Fruit fly (Drosophila melanogaster) whole organism, prepupa: Measurements from ENCODE around the gene Lsd-2.

ENCODE experiments used
- Blimp-1 ChIP-seq: fragments of 200-800 bp; sonication (Bioruptor generic); optimal IDR thresholded peaks from 3 replicates; lab custom pipeline; 2017; ENCODE audit warnings: missing biosample characterization, missing genetic modification characterization, mild to moderate bottlenecking, moderate library complexity, missing genetic modification reagents
- CG10631 ChIP-seq: fragments of 200-800 bp; sonication (Bioruptor generic); optimal IDR thresholded peaks from 2 replicates; lab custom pipeline; 2016; ENCODE audit warnings: missing biosample characterization, missing genetic modification characterization
- CG10669 ChIP-seq: fragments of 200-800 bp; sonication (Bioruptor generic); optimal IDR thresholded peaks from 3 replicates; lab custom pipeline; 2018; ENCODE audit warnings: missing biosample characterization, mild to moderate bottlenecking, missing genetic modification characterization, moderate library complexity
- CG11294 ChIP-seq: fragments of 200-800 bp; sonication (Bioruptor generic); IDR thresholded peaks from 2 replicates; pipeline ENCODE4 v1.3.6; 2022; ENCODE audit warnings: missing biosample characterization, missing genetic modification characterization
- CG15336 ChIP-seq: fragments of 200-800 bp; sonication (Bioruptor generic); IDR thresholded peaks from 2 replicates; pipeline ENCODE4 v1.3.6; 2022; ENCODE audit warnings: missing biosample characterization, missing genetic modification characterization
- CG1621 ChIP-seq: fragments of 200-800 bp; sonication (Bioruptor generic); optimal IDR thresholded peaks from 3 replicates; lab custom pipeline; 2018; ENCODE audit warnings: missing biosample characterization, mild to moderate bottlenecking, missing genetic modification characterization
- CG16779 ChIP-seq: fragments of 200-800 bp; sonication (Bioruptor generic); optimal IDR thresholded peaks from 3 replicates; lab custom pipeline; 2017; ENCODE audit warnings: missing biosample characterization, mild to moderate bottlenecking, missing genetic modification characterization
- CG3032 ChIP-seq: fragments of 200-800 bp; optimal IDR thresholded peaks from 2 replicates; lab custom pipeline; 2019; ENCODE audit warnings: missing biosample characterization, mild to moderate bottlenecking, missing genetic modification characterization, moderate library complexity
- CG31627 ChIP-seq: fragments of 200-800 bp; sonication (Bioruptor generic); optimal IDR thresholded peaks from 3 replicates; lab custom pipeline; 2016; ENCODE audit warnings: missing biosample characterization, missing genetic modification characterization
- CG34406 ChIP-seq: fragments of 200-800 bp; sonication (Bioruptor generic); optimal IDR thresholded peaks from 3 replicates; lab custom pipeline; 2016; ENCODE audit warnings: missing biosample characterization, missing genetic modification characterization
- CG3919 ChIP-seq: fragments of 200-800 bp; sonication (Bioruptor generic); optimal IDR thresholded peaks from 3 replicates; lab custom pipeline; 2016; ENCODE audit warnings: missing biosample characterization, missing genetic modification characterization
- CG6276 ChIP-seq: fragments of 200-800 bp; sonication (Bioruptor generic); optimal IDR thresholded peaks from 2 replicates; lab custom pipeline; 2017; ENCODE audit warnings: missing biosample characterization, mild to moderate bottlenecking, missing genetic modification characterization
- CG6792 ChIP-seq: fragments of 200-800 bp; sonication (Bioruptor generic); optimal IDR thresholded peaks from 3 replicates; lab custom pipeline; 2016; ENCODE audit warnings: missing biosample characterization, missing genetic modification characterization
- CG6808 ChIP-seq: fragments of 200-800 bp; sonication (Bioruptor generic); optimal IDR thresholded peaks from 3 replicates; lab custom pipeline; 2017; ENCODE audit warnings: missing biosample characterization, missing genetic modification characterization, mild to moderate bottlenecking, moderate library complexity, missing genetic modification reagents
- CG6854 ChIP-seq: fragments of 200-800 bp; sonication (Bioruptor generic); optimal IDR thresholded peaks from 2 replicates; lab custom pipeline; 2017; ENCODE audit warnings: missing biosample characterization, mild to moderate bottlenecking, missing genetic modification characterization
- CG8319 ChIP-seq: fragments of 200-800 bp; sonication (Bioruptor generic); optimal IDR thresholded peaks from 3 replicates; lab custom pipeline; 2016; ENCODE audit warnings: missing biosample characterization, missing genetic modification characterization
- CG8632 ChIP-seq: fragments of 200-800 bp; sonication (Bioruptor generic); optimal IDR thresholded peaks from 3 replicates; lab custom pipeline; 2016; ENCODE audit warnings: missing biosample characterization, missing genetic modification characterization
- CG9139 ChIP-seq: fragments of 200-800 bp; sonication (Bioruptor generic); optimal IDR thresholded peaks from 3 replicates; lab custom pipeline; 2017; ENCODE audit warnings: missing biosample characterization, mild to moderate bottlenecking, missing genetic modification characterization
- Eip78C ChIP-seq: fragments of 200-800 bp; sonication (Bioruptor generic); peaks from one replicate; lab custom pipeline; 2016; ENCODE audit warnings: missing biosample characterization, missing genetic modification characterization
- Eip93F ChIP-seq: fragments of 200-800 bp; sonication (Bioruptor generic); optimal IDR thresholded peaks from 2 replicates; lab custom pipeline; 2016; ENCODE audit warnings: missing biosample characterization, mild to moderate bottlenecking, missing genetic modification characterization
- Ets21C ChIP-seq: fragments of 200-800 bp; sonication (Bioruptor generic); optimal IDR thresholded peaks from 3 replicates; lab custom pipeline; 2016; ENCODE audit warnings: missing biosample characterization, missing genetic modification characterization
- Gug ChIP-seq: fragments of 200-800 bp; sonication (Bioruptor generic); IDR thresholded peaks from 2 replicates; pipeline ENCODE4 v1.3.6; 2022; ENCODE audit warnings: missing biosample characterization, missing genetic modification characterization
- Hr39 ChIP-seq: fragments of 200-800 bp; sonication (Bioruptor generic); optimal IDR thresholded peaks from 2 replicates; lab custom pipeline; 2016; ENCODE audit warnings: missing biosample characterization, missing genetic modification characterization
- Hr4 ChIP-seq: fragments of 200-800 bp; sonication (Bioruptor generic); optimal IDR thresholded peaks from 3 replicates; lab custom pipeline; 2016; ENCODE audit warnings: missing biosample characterization, missing genetic modification characterization
- OdsH ChIP-seq: fragments of 200-800 bp; sonication (Bioruptor generic); optimal IDR thresholded peaks from 3 replicates; lab custom pipeline; 2016; ENCODE audit warnings: missing biosample characterization, missing genetic modification characterization
- Smox ChIP-seq: fragments of 200-800 bp; sonication (Bioruptor generic); optimal IDR thresholded peaks from 3 replicates; lab custom pipeline; 2016; ENCODE audit warnings: missing biosample characterization, missing genetic modification characterization
- Sox102F ChIP-seq: fragments of 200-800 bp; sonication (Bioruptor generic); optimal IDR thresholded peaks from 2 replicates; lab custom pipeline; 2016; ENCODE audit warnings: missing biosample characterization, mild to moderate bottlenecking, missing genetic modification characterization
- Sox15 ChIP-seq: fragments of 200-800 bp; sonication (Bioruptor generic); optimal IDR thresholded peaks from 3 replicates; lab custom pipeline; 2016; ENCODE audit warnings: missing biosample characterization, missing genetic modification characterization
- achi ChIP-seq: fragments of 200-800 bp; sonication (Bioruptor generic); optimal IDR thresholded peaks from 3 replicates; lab custom pipeline; 2016; ENCODE audit warnings: missing biosample characterization, missing genetic modification characterization
- cyc ChIP-seq: fragments of 200-800 bp; sonication (Bioruptor generic); optimal IDR thresholded peaks from 3 replicates; lab custom pipeline; 2016; ENCODE audit warnings: missing biosample characterization, missing genetic modification characterization
- dac ChIP-seq: fragments of 200-800 bp; sonication (Bioruptor generic); optimal IDR thresholded peaks from 2 replicates; lab custom pipeline; 2017; ENCODE audit warnings: missing biosample characterization, mild to moderate bottlenecking, missing genetic modification characterization
- dsx ChIP-seq: fragments of 200-800 bp; optimal IDR thresholded peaks from 3 replicates; lab custom pipeline; 2019; ENCODE audit warnings: missing biosample characterization, mild to moderate bottlenecking, missing genetic modification characterization, moderate library complexity; ENCODE audit not compliant: poor library complexity, severe bottlenecking
- eg ChIP-seq: fragments of 200-800 bp; sonication (Bioruptor generic); IDR thresholded peaks from 3 replicates; pipeline ENCODE4 v1.3.6; 2022; ENCODE audit warnings: missing biosample characterization, missing genetic modification characterization
- esn ChIP-seq: fragments of 200-800 bp; sonication (Bioruptor generic); optimal IDR thresholded peaks from 2 replicates; lab custom pipeline; 2016; ENCODE audit warnings: missing biosample characterization, mild to moderate bottlenecking, missing genetic modification characterization, moderate library complexity
- fd59A ChIP-seq: fragments of 200-800 bp; sonication (Bioruptor generic); optimal IDR thresholded peaks from 2 replicates; lab custom pipeline; 2017; ENCODE audit warnings: missing biosample characterization, mild to moderate bottlenecking, missing genetic modification characterization, missing genetic modification reagents
- fd85E ChIP-seq: fragments of 200-800 bp; sonication (Bioruptor generic); optimal IDR thresholded peaks from 3 replicates; lab custom pipeline; 2016; ENCODE audit warnings: missing biosample characterization, missing genetic modification characterization
- fkh ChIP-seq: fragments of 200-800 bp; sonication (Bioruptor generic); optimal IDR thresholded peaks from 3 replicates; lab custom pipeline; 2017; ENCODE audit warnings: missing biosample characterization, mild to moderate bottlenecking, missing genetic modification characterization, moderate library complexity
- lz ChIP-seq: fragments of 200-800 bp; sonication (Bioruptor generic); optimal IDR thresholded peaks from 3 replicates; lab custom pipeline; 2016; ENCODE audit warnings: missing biosample characterization, missing genetic modification characterization
- net ChIP-seq: fragments of 200-800 bp; sonication (Bioruptor generic); optimal IDR thresholded peaks from 3 replicates; lab custom pipeline; 2016; ENCODE audit warnings: missing biosample characterization, missing genetic modification characterization
- pdm3 ChIP-seq: fragments of 200-800 bp; sonication (Bioruptor generic); optimal IDR thresholded peaks from 3 replicates; lab custom pipeline; 2016; ENCODE audit warnings: missing biosample characterization, missing genetic modification characterization
- salr ChIP-seq, 2 experiments: fragments of 200-800 bp; sonication (Bioruptor generic); optimal IDR thresholded peaks; 3 replicates each; lab custom pipeline; 2016 to 2018; ENCODE audit warnings: missing biosample characterization in 2 of 2, missing genetic modification characterization in 2 of 2, mild to moderate bottlenecking in 1 of 2
- spab ChIP-seq: fragments of 200-800 bp; sonication (Bioruptor generic); optimal IDR thresholded peaks from 2 replicates; lab custom pipeline; 2017; ENCODE audit warnings: missing biosample characterization, mild to moderate bottlenecking, missing genetic modification characterization, missing genetic modification reagents
- ss ChIP-seq, 2 experiments: fragments of 200-800 bp; sonication (Bioruptor generic); optimal IDR thresholded peaks; 2 replicates in 1 of 2; 3 replicates in 1 of 2; lab custom pipeline; 2017 to 2018; ENCODE audit warnings: mild to moderate bottlenecking in 2 of 2, missing biosample characterization in 2 of 2, missing genetic modification characterization in 2 of 2, moderate library complexity in 1 of 2
- svp ChIP-seq: fragments of 200-800 bp; sonication (Bioruptor generic); peaks from one replicate; lab custom pipeline; 2016; ENCODE audit warnings: missing biosample characterization, missing genetic modification characterization
- topi ChIP-seq: fragments of 200-800 bp; sonication (Bioruptor generic); optimal IDR thresholded peaks from 3 replicates; lab custom pipeline; 2016; ENCODE audit warnings: missing biosample characterization, missing genetic modification characterization
- vri ChIP-seq: fragments of 200-800 bp; sonication (Bioruptor generic); optimal IDR thresholded peaks from 3 replicates; lab custom pipeline; 2016; ENCODE audit warnings: missing biosample characterization, mild to moderate bottlenecking, missing genetic modification characterization

Lsd-2 gene

dm6 chrX:15084580-15085138, 8.6 kb upstream of the Lsd-2 start, which contains the start of gene Cox17 (continued):
- peak; percentile 72 for TF ChIP-seq CG6276 (GFP tag; lab: Kevin White, UChicago)
- peak; percentile 48 for TF ChIP-seq dsx
- TF ChIP-seq svp: peak; percentile 93
- peak; percentile 68 for TF ChIP-seq CG1621 (tag; lab: Kevin White, UChicago)
- peak; percentile 10; the same call in 1 of the 2 replicates for TF ChIP-seq Gug (GFP tag; lab: Robert Waterston, UW)
- peak; percentile 44 for TF ChIP-seq dac
- TF ChIP-seq salr (GFP tag; optimal IDR thresholded peaks at IDR 0.05; lab: Kevin White, UChicago): peak in 1 of 2 experiments; percentile 87
- TF ChIP-seq CG3919 (GFP tag; lab: Kevin White, UChicago): peak; percentile 77
- peak; percentile 58 for TF ChIP-seq Blimp-1 (GFP tag; lab: Kevin White, UChicago)
- TF ChIP-seq CG15336 (GFP tag; lab: Robert Waterston, UW): peak; percentile 56
- peak; percentile 64 for TF ChIP-seq vri
- TF ChIP-seq spab: peak; percentile 59
- peak; percentile 84 for TF ChIP-seq Smox
- peak; percentile 76 for TF ChIP-seq CG8632 (GFP tag; lab: Kevin White, UChicago)
- no peak for TF ChIP-seq CG6854
- peak; percentile 79 for TF ChIP-seq pdm3 (GFP tag; lab: Kevin White, UChicago)
- TF ChIP-seq esn (GFP tag; lab: Kevin White, UChicago): peak; percentile 86

dm6 chrX:15082681-15083080, 6.7 kb upstream of the Lsd-2 start, which contains the start of gene CG33178:
Gene CG33178, plus strand, starts transcription at chrX:15082827.
- peak; percentile 16; the same call in 1 of the 3 replicates for TF ChIP-seq eg
- TF ChIP-seq Gug (GFP tag; lab: Robert Waterston, UW): no peak
- TF ChIP-seq svp: no peak
- no peak for TF ChIP-seq Sox15 (GFP tag; lab: Kevin White, UChicago)

dm6 chrX:15080780-15081402, 4.9 kb upstream of the Lsd-2 start, which contains the start of gene CG33177:
Gene CG33177, plus strand, starts transcription at chrX:15081367.
- TF ChIP-seq fd59A (GFP tag; lab: Kevin White, UChicago) (no peak), OdsH (no peak), Hr4 (no peak), cyc (GFP tag; lab: Kevin White, UChicago) (peak; percentile 36), CG15336 (GFP tag; lab: Robert Waterston, UW) (no peak), Blimp-1 (GFP tag; lab: Kevin White, UChicago) (no peak), vri (peak; percentile 37), CG6808 (GFP tag; lab: Kevin White, UChicago) (no peak), lz (GFP tag; lab: Kevin White, UChicago) (peak; percentile 17), CG6792 (no peak), Sox102F (GFP tag; lab: Kevin White, UChicago) (no peak), CG3032 (no peak), CG34406 (GFP tag; lab: Kevin White, UChicago) (no peak), esn (GFP tag; lab: Kevin White, UChicago) (peak; percentile 29), CG31627 (GFP tag; lab: Kevin White, UChicago) (peak; percentile 52), CG8632 (GFP tag; lab: Kevin White, UChicago) (no peak), Eip93F (GFP tag; lab: Kevin White, UChicago) (no peak), svp (peak; percentile 69), topi (peak; percentile 12), Ets21C (GFP tag; lab: Kevin White, UChicago) (no peak), CG16779 (no peak), salr (GFP tag; optimal IDR thresholded peaks at IDR 0.05; lab: Kevin White, UChicago) (no peak), fd85E (GFP tag; lab: Kevin White, UChicago) (no peak), Hr39 (GFP tag; lab: Kevin White, UChicago) (peak; percentile 42), Eip78C (GFP tag; lab: Kevin White, UChicago) (peak; percentile 45), CG11294 (GFP tag; lab: Robert Waterston, UW) (no peak), ss (GFP tag; optimal IDR thresholded peaks at IDR 0.05; lab: Kevin White, UChicago) (no peak), dac (no peak), CG1621 (tag; lab: Kevin White, UChicago) (no peak), CG8319 (no peak), achi (GFP tag; lab: Kevin White, UChicago) (no peak), CG9139 (GFP tag; lab: Kevin White, UChicago) (no peak), CG10669 (GFP tag; lab: Kevin White, UChicago) (no peak), net (no peak), fkh (GFP tag; lab: Kevin White, UChicago) (peak; percentile 25), CG10631 (GFP tag; lab: Kevin White, UChicago) (no peak)
